Fruit fly (Drosophila melanogaster): ENCODE data around the gene CanA1.

The CanA1 gene

DNA sequence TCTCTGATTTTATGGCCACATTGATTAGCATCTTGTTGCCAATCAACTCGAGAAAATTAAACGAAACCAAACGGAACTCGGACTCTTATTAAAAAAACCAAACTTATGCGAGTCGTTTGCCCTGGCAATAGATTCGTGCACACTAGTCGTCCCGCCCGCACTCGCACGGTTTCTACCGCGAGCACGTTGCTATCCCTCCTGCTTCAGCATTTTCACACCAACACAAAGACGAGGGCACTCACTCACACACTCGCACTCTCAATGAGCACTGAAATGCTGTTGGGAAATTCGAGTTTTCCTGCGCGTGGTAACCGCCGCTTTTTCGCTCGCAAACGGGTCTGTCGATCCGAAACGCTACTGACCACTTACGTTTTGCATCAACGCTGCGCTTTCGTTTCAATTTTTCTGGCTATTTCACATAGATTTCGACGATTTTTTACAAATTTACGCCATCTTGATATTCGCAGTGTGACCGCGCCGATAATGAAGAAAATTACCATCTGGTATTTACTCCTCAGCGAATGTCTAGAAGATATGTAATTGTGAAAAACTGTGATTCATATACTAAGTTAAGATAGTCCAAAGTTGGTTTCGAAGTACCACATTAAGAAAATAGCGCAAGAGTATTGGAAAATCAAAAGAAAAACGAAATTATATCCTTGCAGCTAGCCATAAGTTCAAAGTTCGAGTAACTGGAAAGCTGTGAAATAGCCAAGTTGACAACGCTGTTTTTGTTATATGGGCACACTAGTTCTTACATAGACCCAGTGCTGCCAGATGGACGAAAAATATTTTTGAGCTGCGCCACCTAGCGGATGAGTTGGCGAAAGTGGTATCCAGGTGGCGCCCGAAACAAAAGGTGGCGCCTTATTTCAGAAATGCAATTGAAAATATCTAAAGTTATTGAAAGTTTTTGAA, 21.8 kb downstream of the CanA1 start, which contains the start of gene dco (continued):
- TF ChIP-seq sim (GFP tag; IDR thresholded peaks at IDR 0.05) (0 out of 2 replicates have a peak, but pooled peaks have one; percentile 20), CG12942 (GFP tag; optimal IDR thresholded peaks at IDR 0.05) (peak; percentile 24), Jarid2 (GFP tag; optimal IDR thresholded peaks at IDR 0.05) (peak; percentile 72), D19A (tag; optimal IDR thresholded peaks at IDR 0.05) (peak; percentile 5), zfh1 (GFP tag; IDR thresholded peaks at IDR 0.05) (peak; percentile 89), CG18764 (GFP tag; optimal IDR thresholded peaks at IDR 0.05) (peak; percentile 72), CG2678 (tag; optimal IDR thresholded peaks at IDR 0.05) (peak; percentile 27), Hand (GFP tag; optimal IDR thresholded peaks at IDR 0.05) (no peak), Hsf (GFP tag; optimal IDR thresholded peaks at IDR 0.05) (peak; percentile 79), wek (GFP tag; optimal IDR thresholded peaks at IDR 0.05) (no peak), tap (tag; optimal IDR thresholded peaks at IDR 0.05) (no peak), odd (GFP tag; optimal IDR thresholded peaks at IDR 0.05) (no peak), sens-2 (GFP tag; IDR thresholded peaks at IDR 0.05) (peak; percentile 22; the same call in 1 of the 2 replicates), pnt (GFP tag; optimal IDR thresholded peaks at IDR 0.05) (peak; percentile 90), danr (GFP tag; IDR thresholded peaks at IDR 0.05) (peak; percentile 10; the same call in 1 of the 2 replicates), CG17912 (GFP tag; optimal IDR thresholded peaks at IDR 0.05) (peak; percentile 66), tna (GFP tag; IDR thresholded peaks at IDR 0.05; ENCODE audit: partially characterized antibody) (peak; percentile 6; the same call in 1 of the 2 replicates), CG10267 (tag; optimal IDR thresholded peaks at IDR 0.05) (peak; percentile 60), Adf1 (GFP tag; IDR thresholded peaks at IDR 0.05) (no peak), CG15073 (GFP tag; optimal IDR thresholded peaks at IDR 0.05) (no peak), tup (GFP tag; optimal IDR thresholded peaks at IDR 0.05) (no peak), CG6813 (GFP tag; optimal IDR thresholded peaks at IDR 0.05) (peak; percentile 16), zen (tag; optimal IDR thresholded peaks at IDR 0.05) (peak; percentile 79), ind (GFP tag; optimal IDR thresholded peaks at IDR 0.05) (peak; percentile 85), bcd (GFP tag; optimal IDR thresholded peaks at IDR 0.05) (peak; percentile 81), Hey (tag; optimal IDR thresholded peaks at IDR 0.05) (no peak), dm (GFP tag; optimal IDR thresholded peaks at IDR 0.05) (peak; percentile 57), E2f2 (GFP tag; IDR thresholded peaks at IDR 0.05) (peak; percentile 54), dmrt99B (tag; optimal IDR thresholded peaks at IDR 0.05) (peak; percentile 47), Drgx (GFP tag; IDR thresholded peaks at IDR 0.05) (no peak), ATbp (GFP tag; optimal IDR thresholded peaks at IDR 0.05) (no peak), CG3847 (GFP tag; IDR thresholded peaks at IDR 0.05) (peak; percentile 87), Vsx1 (GFP tag; optimal IDR thresholded peaks at IDR 0.05) (peak; percentile 18), ken (GFP tag; IDR thresholded peaks at IDR 0.05) (peak; percentile 86), ci (GFP tag; IDR thresholded peaks at IDR 0.05) (peak; percentile 92), Sry-δ (GFP tag; optimal IDR thresholded peaks at IDR 0.05) (peak; percentile 55), CG33213 (GFP tag; optimal IDR thresholded peaks at IDR 0.05) (peak; percentile 96), emc (GFP tag; optimal IDR thresholded peaks at IDR 0.05) (peak; percentile 79), CG32772 (GFP tag; IDR thresholded peaks at IDR 0.05) (peak; percentile 92), MBD-R2 (GFP tag; IDR thresholded peaks at IDR 0.05) (peak; percentile 21), CG1529 (GFP tag; optimal IDR thresholded peaks at IDR 0.05) (no peak), ac (GFP tag; optimal IDR thresholded peaks at IDR 0.05) (no peak), Hr78 (GFP tag; optimal IDR thresholded peaks at IDR 0.05) (no peak), CG5953 (GFP tag; IDR thresholded peaks at IDR 0.05) (peak; percentile 41; the same call in 1 of the 2 replicates), D (optimal IDR thresholded peaks at IDR 0.05) (peak; percentile 90), D (GFP tag; optimal IDR thresholded peaks at IDR 0.05) (no peak), ranshi (GFP tag; IDR thresholded peaks at IDR 0.05) (peak; percentile 82), Neu2 (GFP tag; optimal IDR thresholded peaks at IDR 0.05; ENCODE audit: borderline replicate concordance) (peak; percentile 25)

Data from whole organism, embryonic.